Worm (Caenorhabditis elegans) whole organism, L4/young adult: ENCODE data around the gene T23G7.2.

Source experiments
- W03F9.2 ChIP-seq: fragments of 150-350 bp; optimal IDR thresholded peaks from 2 replicates; lab custom pipeline; 2014; ENCODE audit warnings: missing biosample characterization, missing genetic modification characterization
- dao-5 ChIP-seq: sonication (generic microtip); optimal IDR thresholded peaks from 2 replicates; lab custom pipeline; 2016; ENCODE audit warnings: missing genotype, missing genetic modification characterization, moderate library complexity, missing compliant biosample characterization
- him-1 ChIP-seq: sonication (generic microtip); optimal IDR thresholded peaks from 2 replicates; lab custom pipeline; 2016; ENCODE audit warnings: missing genotype, missing genetic modification reagents, missing genetic modification characterization, missing compliant biosample characterization

DNA sequence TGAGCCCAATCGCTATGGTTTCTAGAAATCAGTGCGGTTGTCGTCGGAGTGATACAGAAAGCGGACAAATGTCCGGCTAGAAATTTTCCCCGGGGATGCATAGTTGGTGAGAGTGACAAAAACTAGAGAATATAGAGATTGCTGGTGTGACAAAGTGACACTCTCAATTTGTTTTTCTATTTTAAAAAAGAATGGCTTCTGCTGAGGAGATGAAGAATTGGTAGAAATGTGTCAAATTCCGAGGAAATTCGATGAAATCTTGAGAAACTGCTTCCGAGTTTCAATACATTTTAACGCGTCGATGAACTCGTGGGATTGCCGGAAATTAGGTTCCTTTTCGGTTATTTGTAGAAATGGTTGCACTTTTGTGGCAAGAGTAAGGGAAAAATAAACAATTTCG lies 21.4 kb upstream of the T23G7.2 start, which contains the start of gene twk-4:
- no peak for TF ChIP-seq dao-5 (tag; lab: Kevin White, UChicago)
- no peak for TF ChIP-seq W03F9.2 (tag; lab: Kevin White, UChicago)
- no peak for TF ChIP-seq him-1 (tag; lab: Kevin White, UChicago)
